Fruit fly (Drosophila melanogaster): ENCODE measurements around the gene obst-I.

obst-I gene

dm6 chr3L:2265692-2266444 is 1.8 kb upstream of the obst-I start, which contains the start of the genes ecd and CG13806 (continued):
- TF ChIP-seq Lim3 (GFP tag; IDR thresholded peaks at IDR 0.05) (no peak), Atf3 (GFP tag; optimal IDR thresholded peaks at IDR 0.05) (no peak), CG10959 (GFP tag; IDR thresholded peaks at IDR 0.05) (peak; percentile 32; the same call in 1 of the 2 replicates), Sox102F (GFP tag; optimal IDR thresholded peaks at IDR 0.05) (no peak), ase (GFP tag; IDR thresholded peaks at IDR 0.05) (no peak), abd-A (tag; optimal IDR thresholded peaks at IDR 0.05) (no peak), bcd (GFP tag; optimal IDR thresholded peaks at IDR 0.05) (peak; percentile 36), CG33213 (GFP tag; optimal IDR thresholded peaks at IDR 0.05) (peak; percentile 83), Atf-2 (GFP tag; optimal IDR thresholded peaks at IDR 0.05) (peak; percentile 45), CG3726 (GFP tag; IDR thresholded peaks at IDR 0.05) (no peak), CG13287 (GFP tag; IDR thresholded peaks at IDR 0.05; ENCODE audit: partially characterized antibody) (peak; percentile 94), jumu (GFP tag; optimal IDR thresholded peaks at IDR 0.05) (peak; percentile 41), tna (GFP tag; IDR thresholded peaks at IDR 0.05; ENCODE audit: partially characterized antibody) (peak; percentile 90), amos (GFP tag; IDR thresholded peaks at IDR 0.05; ENCODE audit: partially characterized antibody) (peak; percentile 98), CG14050 (GFP tag; IDR thresholded peaks at IDR 0.05) (no peak), HLHmδ (GFP tag; optimal IDR thresholded peaks at IDR 0.05) (peak; percentile 33), MESR4 (GFP tag; optimal IDR thresholded peaks at IDR 0.05) (peak; percentile 85), CG17802 (tag; optimal IDR thresholded peaks at IDR 0.05) (peak; percentile 88), zfh2 (GFP tag; optimal IDR thresholded peaks at IDR 0.05) (peak; percentile 67), CG15269 (tag; optimal IDR thresholded peaks at IDR 0.05) (no peak), pita (GFP tag; optimal IDR thresholded peaks at IDR 0.05) (peak; percentile 77), nom (GFP tag; optimal IDR thresholded peaks at IDR 0.05) (no peak), CG4707 (GFP tag; optimal IDR thresholded peaks at IDR 0.05) (no peak), otp (GFP tag; IDR thresholded peaks at IDR 0.05) (no peak), gro (GFP tag; optimal IDR thresholded peaks at IDR 0.05) (no peak), CG12391 (tag; optimal IDR thresholded peaks at IDR 0.05) (peak; percentile 35), oc (tag; optimal IDR thresholded peaks at IDR 0.05) (no peak), bowl (GFP tag; IDR thresholded peaks at IDR 0.05) (no peak), Dek (tag; optimal IDR thresholded peaks at IDR 0.05) (peak; percentile 23), chif (GFP tag; optimal IDR thresholded peaks at IDR 0.05) (peak in 1 of 2 experiments; percentile 50), ro (GFP tag; IDR thresholded peaks at IDR 0.05) (no peak), CG15601 (tag; optimal IDR thresholded peaks at IDR 0.05) (peak; percentile 16), Hr3 (GFP tag; optimal IDR thresholded peaks at IDR 0.05) (no peak), CG16863 (GFP tag; optimal IDR thresholded peaks at IDR 0.05) (peak; percentile 26), NC2β (GFP tag; optimal IDR thresholded peaks at IDR 0.05) (peak; percentile 11), hbn (GFP tag; IDR thresholded peaks at IDR 0.05; ENCODE audit: partially characterized antibody) (peak; percentile 87), dati (GFP tag; IDR thresholded peaks at IDR 0.05) (no peak), kni (GFP tag; optimal IDR thresholded peaks at IDR 0.05) (no peak), CG3995 (GFP tag; optimal IDR thresholded peaks at IDR 0.05) (peak; percentile 55), sens-2 (GFP tag; IDR thresholded peaks at IDR 0.05) (no peak), CG14965 (GFP tag; optimal IDR thresholded peaks at IDR 0.05; ENCODE audit: borderline replicate concordance) (no peak), CG8089 (GFP tag; optimal IDR thresholded peaks at IDR 0.05) (peak; percentile 3), Fer2 (tag; optimal IDR thresholded peaks at IDR 0.05) (peak; percentile 5), CG7928 (GFP tag; optimal IDR thresholded peaks at IDR 0.05) (peak; percentile 17), Lhr (GFP tag; optimal IDR thresholded peaks at IDR 0.05) (peak; percentile 81), Bgb (GFP tag; IDR thresholded peaks at IDR 0.05; ENCODE audit: partially characterized antibody) (peak; percentile 98), Hey (tag; optimal IDR thresholded peaks at IDR 0.05) (no peak), tx (GFP tag; optimal IDR thresholded peaks at IDR 0.05) (peak; percentile 26), lab (GFP tag; optimal IDR thresholded peaks at IDR 0.05) (no peak)

Measured in whole organism, embryonic.